Worm (Caenorhabditis elegans): ENCODE measurements around the gene C07H6.2.

DNA sequence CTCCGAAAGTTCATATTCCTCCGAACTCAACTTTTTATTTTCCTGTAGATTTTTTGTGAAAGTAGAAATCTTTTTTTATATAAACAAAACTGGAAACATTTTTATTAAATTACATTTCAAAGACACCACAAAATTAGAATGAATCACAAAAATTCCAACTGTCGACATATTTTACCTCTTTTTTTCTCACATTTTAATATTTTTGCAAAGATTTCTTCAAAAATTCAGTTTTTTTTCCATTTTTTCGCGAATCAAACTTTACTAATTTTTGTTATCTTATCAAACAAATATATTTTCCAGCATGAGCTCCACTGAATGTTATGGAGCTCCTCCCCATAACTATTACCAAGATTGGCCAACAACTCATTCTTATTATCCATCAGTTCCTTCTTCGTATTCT lies 34.6 kb downstream of the C07H6.2 start, which contains the start of gene ceh-13:
- no peak for TF ChIP-seq him-1 (tag; optimal IDR thresholded peaks at IDR 0.05)
- no peak for TF ChIP-seq W03F9.2 (tag; optimal IDR thresholded peaks at IDR 0.05)
